Fruit fly (Drosophila melanogaster) whole organism, prepupa: ENCODE measurements around the gene CG14230.
A peak's percentile ranks its signal among the peaks of the same experiment; 100 is the strongest.

Experiments used
- Blimp-1 ChIP-seq: fragments of 200-800 bp; sonication (Bioruptor generic); optimal IDR thresholded peaks from 3 replicates; lab custom pipeline; 2017; ENCODE audit warnings: missing biosample characterization, missing genetic modification characterization, mild to moderate bottlenecking, moderate library complexity, missing genetic modification reagents
- CG11294 ChIP-seq: fragments of 200-800 bp; sonication (Bioruptor generic); IDR thresholded peaks from 2 replicates; pipeline ENCODE4 v1.3.6; 2022; ENCODE audit warnings: missing biosample characterization, missing genetic modification characterization
- CG32006 ChIP-seq: fragments of 200-800 bp; sonication (Bioruptor generic); optimal IDR thresholded peaks from 3 replicates; lab custom pipeline; 2017; ENCODE audit warnings: missing biosample characterization, mild to moderate bottlenecking, missing genetic modification characterization
- CG9139 ChIP-seq: fragments of 200-800 bp; sonication (Bioruptor generic); optimal IDR thresholded peaks from 3 replicates; lab custom pipeline; 2017; ENCODE audit warnings: missing biosample characterization, mild to moderate bottlenecking, missing genetic modification characterization
- Met ChIP-seq: fragments of 200-800 bp; sonication (Bioruptor generic); optimal IDR thresholded peaks from 3 replicates; lab custom pipeline; 2016; ENCODE audit warnings: missing biosample characterization, missing genetic modification characterization
- Sox15 ChIP-seq: fragments of 200-800 bp; sonication (Bioruptor generic); optimal IDR thresholded peaks from 3 replicates; lab custom pipeline; 2016; ENCODE audit warnings: missing biosample characterization, missing genetic modification characterization
- acj6 ChIP-seq: fragments of 200-800 bp; sonication (Bioruptor generic); optimal IDR thresholded peaks from 3 replicates; lab custom pipeline; 2016; ENCODE audit warnings: missing biosample characterization, missing genetic modification characterization
- esn ChIP-seq: fragments of 200-800 bp; sonication (Bioruptor generic); optimal IDR thresholded peaks from 2 replicates; lab custom pipeline; 2016; ENCODE audit warnings: missing biosample characterization, mild to moderate bottlenecking, missing genetic modification characterization, moderate library complexity
- lz ChIP-seq: fragments of 200-800 bp; sonication (Bioruptor generic); optimal IDR thresholded peaks from 3 replicates; lab custom pipeline; 2016; ENCODE audit warnings: missing biosample characterization, missing genetic modification characterization

- TF ChIP-seq CG32006 (GFP tag; lab: Kevin White, UChicago) (peak; percentile 78), CG11294 (no peak), CG9139 (peak; percentile 4), acj6 (no peak), Sox15 (GFP tag; lab: Kevin White, UChicago) (no peak), esn (GFP tag; lab: Kevin White, UChicago) (peak; percentile 66), lz (GFP tag; lab: Kevin White, UChicago) (peak; percentile 55), Blimp-1 (peak; percentile 12), Met (GFP tag; lab: Kevin White, UChicago) (peak; percentile 64)
Measured at dm6 chrX:19663196-19663858, 40.6 kb upstream of the CG14230 start.
